Worm (Caenorhabditis elegans) whole organism, L4 larva: ENCODE data around the gene srx-119.

Experiments
- R02D3.7 ChIP-seq: fragments of 150-350 bp; sonication (generic microtip); optimal IDR thresholded peaks from 3 replicates; lab custom pipeline; 2014; ENCODE audit warnings: missing biosample characterization, missing genetic modification characterization
- T26A8.4 ChIP-seq: fragments of 200-800 bp; sonication (Bioruptor generic); IDR thresholded peaks from 2 replicates; pipeline ENCODE4 v1.3.6; 2022; ENCODE audit warnings: missing genetic modification characterization, missing compliant biosample characterization
- Y48G9A.11 ChIP-seq: fragments of 200-800 bp; sonication (Bioruptor generic); IDR thresholded peaks from 2 replicates; pipeline ENCODE4 v1.3.6; 2022; ENCODE audit warnings: missing genetic modification reagents, missing genetic modification characterization, missing compliant biosample characterization
- Y75B8A.6 ChIP-seq: fragments of 200-800 bp; sonication (Bioruptor generic); IDR thresholded peaks from 2 replicates; pipeline ENCODE4 v1.3.6; 2022; ENCODE audit warnings: missing genetic modification reagents, missing genetic modification characterization, missing compliant biosample characterization
- ZK337.2 ChIP-seq: fragments of 200-800 bp; sonication (Bioruptor generic); IDR thresholded peaks from 2 replicates; pipeline ENCODE4 v1.3.6; 2022; ENCODE audit warnings: missing genetic modification reagents, missing genetic modification characterization, missing compliant biosample characterization
- aly-2 ChIP-seq: sonication (generic microtip); optimal IDR thresholded peaks from 2 replicates; lab custom pipeline; 2018; ENCODE audit warnings: missing biosample characterization, missing genetic modification characterization
- arid-1 ChIP-seq: fragments of 200-800 bp; sonication (Bioruptor generic); conservative IDR thresholded peaks from 2 replicates; pipeline ENCODE4 v1.3.6; 2022; ENCODE audit warnings: missing genetic modification reagents, missing genetic modification characterization, missing compliant biosample characterization
- attf-4 ChIP-seq: sonication (generic microtip); optimal IDR thresholded peaks from 3 replicates; lab custom pipeline; 2017; ENCODE audit warnings: missing biosample characterization, missing genetic modification characterization
- ceh-32 ChIP-seq: sonication (generic microtip); optimal IDR thresholded peaks from 2 replicates; lab custom pipeline; 2016; ENCODE audit warnings: mild to moderate bottlenecking, missing genetic modification characterization, missing compliant biosample characterization; ENCODE audit not compliant: poor library complexity
- cey-2 ChIP-seq: sonication (generic microtip); optimal IDR thresholded peaks from 3 replicates; lab custom pipeline; 2017; ENCODE audit warnings: missing genetic modification characterization, mild to moderate bottlenecking, missing compliant biosample characterization, antibody characterized with exemption, borderline replicate concordance; ENCODE audit not compliant: insufficient read depth
- daf-12 ChIP-seq: fragments of 150-350 bp; optimal IDR thresholded peaks from 2 replicates; lab custom pipeline; 2014; ENCODE audit warnings: missing biosample characterization, missing genetic modification reagents, missing genetic modification characterization
- daf-19 ChIP-seq: fragments of 200-800 bp; sonication (Bioruptor generic); conservative IDR thresholded peaks from 2 replicates; pipeline ENCODE4 v1.3.6; 2022; ENCODE audit warnings: missing genetic modification characterization, missing compliant biosample characterization
- dmd-8 ChIP-seq: fragments of 200-800 bp; sonication (Bioruptor generic); IDR thresholded peaks from 2 replicates; pipeline ENCODE4 v1.3.6; 2022; ENCODE audit warnings: missing genetic modification characterization, missing compliant biosample characterization
- dmd-9 ChIP-seq: fragments of 200-800 bp; sonication (Bioruptor generic); IDR thresholded peaks from 2 replicates; pipeline ENCODE4 v1.3.6; 2022; ENCODE audit warnings: missing genetic modification reagents, missing genetic modification characterization, missing compliant biosample characterization
- dpl-1 ChIP-seq: fragments of 150-350 bp; optimal IDR thresholded peaks from 2 replicates; lab custom pipeline; 2014; ENCODE audit warnings: missing biosample characterization, missing genetic modification reagents, missing genetic modification characterization
- egl-27 ChIP-seq: sonication (generic microtip); optimal IDR thresholded peaks from 3 replicates; lab custom pipeline; 2017; ENCODE audit warnings: missing biosample characterization, missing genetic modification reagents, missing genetic modification characterization
- fkh-10 ChIP-seq: fragments of 150-350 bp; optimal IDR thresholded peaks from 2 replicates; lab custom pipeline; 2014; ENCODE audit warnings: missing biosample characterization, missing genetic modification reagents, missing genetic modification characterization
- fos-1 ChIP-seq: fragments of 150-350 bp; optimal IDR thresholded peaks from 2 replicates; lab custom pipeline; 2014; ENCODE audit warnings: missing biosample characterization, missing genetic modification characterization
- gei-8 ChIP-seq: fragments of 200-800 bp; sonication (Bioruptor generic); optimal IDR thresholded peaks from 2 replicates; lab custom pipeline; 2018; ENCODE audit warnings: mild to moderate bottlenecking, missing genetic modification characterization, missing compliant biosample characterization
- hlh-11 ChIP-seq: fragments of 200-800 bp; sonication (Bioruptor generic); optimal IDR thresholded peaks from 2 replicates; lab custom pipeline; 2018; ENCODE audit warnings: mild to moderate bottlenecking, missing genetic modification characterization, missing compliant biosample characterization
- lin-1 ChIP-seq: fragments of 200-800 bp; sonication (Bioruptor generic); IDR thresholded peaks from 2 replicates; pipeline ENCODE4 v1.3.6; 2022; ENCODE audit warnings: missing genetic modification reagents, missing genetic modification characterization, missing compliant biosample characterization
- lin-13 ChIP-seq: fragments of 150-350 bp; optimal IDR thresholded peaks from 2 replicates; lab custom pipeline; 2014; ENCODE audit warnings: missing biosample characterization, missing genetic modification reagents, missing genetic modification characterization
- lin-38 ChIP-seq: fragments of 200-800 bp; sonication (Bioruptor generic); IDR thresholded peaks from 2 replicates; pipeline ENCODE4 v1.3.6; 2022; ENCODE audit warnings: missing genetic modification reagents, missing genetic modification characterization, missing compliant biosample characterization
- lir-3 ChIP-seq: sonication (generic microtip); optimal IDR thresholded peaks from 2 replicates; lab custom pipeline; 2016; ENCODE audit warnings: mild to moderate bottlenecking, missing genetic modification characterization, missing compliant biosample characterization
- madf-5 ChIP-seq, 2 experiments: fragments of 200-800 bp; sonication (Bioruptor generic); IDR thresholded peaks; 2 replicates each; pipeline ENCODE4 v1.3.6; 2022; ENCODE audit warnings: missing compliant biosample characterization in 2 of 2, missing genetic modification characterization in 2 of 2
- mdl-1 ChIP-seq, 2 experiments: fragments of 150-350 bp in 1 of 2; sonication (generic microtip) in 1 of 2; optimal IDR thresholded peaks; 2 replicates each; lab custom pipeline; 2014 to 2017; ENCODE audit warnings: missing biosample characterization in 2 of 2, missing genetic modification characterization in 2 of 2
- mdt-29 ChIP-seq: fragments of 200-800 bp; sonication (Bioruptor generic); IDR thresholded peaks from 2 replicates; pipeline ENCODE4 v1.3.6; 2022; ENCODE audit warnings: missing genetic modification reagents, missing genetic modification characterization, missing compliant biosample characterization
- mxl-2 ChIP-seq: fragments of 200-800 bp; sonication (Bioruptor generic); conservative IDR thresholded peaks from 2 replicates; pipeline ENCODE4 v1.3.6; 2022; ENCODE audit warnings: missing genetic modification reagents, missing genetic modification characterization, missing compliant biosample characterization
- mxl-3 ChIP-seq: fragments of 200-800 bp; sonication (Bioruptor generic); optimal IDR thresholded peaks from 2 replicates; lab custom pipeline; 2018; ENCODE audit warnings: mild to moderate bottlenecking, missing genetic modification characterization, missing compliant biosample characterization
- nhr-10 ChIP-seq: fragments of 150-350 bp; optimal IDR thresholded peaks from 2 replicates; lab custom pipeline; 2014; ENCODE audit warnings: missing biosample characterization, missing genetic modification characterization
- nhr-111 ChIP-seq: fragments of 200-800 bp; sonication (Bioruptor generic); optimal IDR thresholded peaks from 2 replicates; lab custom pipeline; 2018; ENCODE audit warnings: mild to moderate bottlenecking, missing genetic modification characterization, missing compliant biosample characterization
- nhr-25 ChIP-seq: sonication (generic microtip); optimal IDR thresholded peaks from 2 replicates; lab custom pipeline; 2017; ENCODE audit warnings: missing genetic modification characterization, mild to moderate bottlenecking, missing compliant biosample characterization, antibody characterized with exemption, moderate library complexity, borderline replicate concordance; ENCODE audit not compliant: insufficient read depth
- nhr-28 ChIP-seq: fragments of 150-350 bp; optimal IDR thresholded peaks from 2 replicates; lab custom pipeline; 2014; ENCODE audit warnings: missing biosample characterization, missing genetic modification characterization
- nhr-48 ChIP-seq: sonication (generic microtip); optimal IDR thresholded peaks from 2 replicates; lab custom pipeline; 2016; ENCODE audit warnings: mild to moderate bottlenecking, missing genetic modification characterization, missing compliant biosample characterization
- rbr-2 ChIP-seq: sonication (generic microtip); optimal IDR thresholded peaks from 2 replicates; lab custom pipeline; 2016; ENCODE audit warnings: missing genotype, missing genetic modification characterization, missing compliant biosample characterization
- snpc-4 ChIP-seq: fragments of 150-350 bp; optimal IDR thresholded peaks from 2 replicates; lab custom pipeline; 2014; ENCODE audit warnings: missing biosample characterization, missing genetic modification characterization
- tag-97 ChIP-seq: fragments of 200-800 bp; sonication (Bioruptor generic); IDR thresholded peaks from 2 replicates; pipeline ENCODE4 v1.3.6; 2022; ENCODE audit warnings: missing genetic modification characterization, missing compliant biosample characterization
- unc-39 ChIP-seq: sonication (generic microtip); optimal IDR thresholded peaks from 2 replicates; lab custom pipeline; 2017; ENCODE audit warnings: missing biosample characterization, missing genetic modification characterization
- zfp-2 ChIP-seq: sonication (generic microtip); optimal IDR thresholded peaks from 2 replicates; lab custom pipeline; 2016; ENCODE audit warnings: mild to moderate bottlenecking, missing genetic modification characterization, missing compliant biosample characterization
- zfp-3 ChIP-seq: fragments of 200-800 bp; sonication (Bioruptor generic); conservative IDR thresholded peaks from 2 replicates; pipeline ENCODE4 v1.3.6; 2022; ENCODE audit warnings: missing genetic modification reagents, missing genetic modification characterization, missing compliant biosample characterization
- zip-11 ChIP-seq: fragments of 200-800 bp; sonication (Bioruptor generic); IDR thresholded peaks from 2 replicates; pipeline ENCODE4 v1.3.6; 2022; ENCODE audit warnings: missing genetic modification characterization, missing compliant biosample characterization
- ztf-11 ChIP-seq: fragments of 150-350 bp; optimal IDR thresholded peaks from 2 replicates; lab custom pipeline; 2014; ENCODE audit warnings: missing biosample characterization, missing genetic modification characterization
- ztf-7 ChIP-seq: fragments of 150-350 bp; optimal IDR thresholded peaks from 2 replicates; lab custom pipeline; 2014; ENCODE audit warnings: missing biosample characterization, missing genetic modification characterization

Gene srx-119

ce11 chrII:12507038-12507437 lies 21.0 kb upstream of the srx-119 start, which contains the start of gene srh-68:
srh-68 (plus strand) TSS chrII:12507338.
- no peak for TF ChIP-seq lin-1 (GFP tag; lab: Robert Waterston, UW)
- TF ChIP-seq ZK337.2 (GFP tag; lab: Robert Waterston, UW), result no peak
- no peak for TF ChIP-seq nhr-111 (GFP tag; lab: Kevin White, UChicago)
- no peak for TF ChIP-seq mxl-2
- no peak for TF ChIP-seq mdt-29
- no peak for TF ChIP-seq fkh-10 (GFP tag; lab: Kevin White, UChicago)
- TF ChIP-seq snpc-4 (tag; lab: Kevin White, UChicago), result no peak
- TF ChIP-seq nhr-48 (tag; lab: Kevin White, UChicago), result no peak

ce11 chrII:12508650-12509049 lies 19.4 kb upstream of the srx-119 start, which contains the start of gene srh-67:
srh-67 (plus strand) TSS chrII:12508950.
- TF ChIP-seq arid-1 (GFP tag; lab: Robert Waterston, UW), result no peak
- no peak for TF ChIP-seq lin-13
- TF ChIP-seq dpl-1 (GFP tag; lab: Kevin White, UChicago), result no peak
- TF ChIP-seq nhr-28 (tag; lab: Kevin White, UChicago), result no peak
- no peak for TF ChIP-seq nhr-25
- TF ChIP-seq cey-2, result no peak
- no peak for TF ChIP-seq egl-27 (tag; lab: Kevin White, UChicago)
- TF ChIP-seq lin-38 (GFP tag; lab: Robert Waterston, UW), result no peak
- TF ChIP-seq nhr-111 (GFP tag; lab: Kevin White, UChicago), result no peak
- TF ChIP-seq zfp-2 (tag; lab: Kevin White, UChicago), result no peak
- no peak for TF ChIP-seq T26A8.4
- TF ChIP-seq R02D3.7 (tag; lab: Kevin White, UChicago), result no peak
- no peak for TF ChIP-seq nhr-10 (tag; lab: Kevin White, UChicago)
- TF ChIP-seq mdl-1 (tag; optimal IDR thresholded peaks at IDR 0.05; lab: Kevin White, UChicago), result no peak
- TF ChIP-seq mxl-3, result no peak
- TF ChIP-seq ztf-11, result no peak
- TF ChIP-seq lir-3 (tag; lab: Kevin White, UChicago), result no peak
- no peak for TF ChIP-seq daf-19

- TF ChIP-seq unc-39, result no peak
- no peak for TF ChIP-seq zip-11 (GFP tag; lab: Robert Waterston, UW)
- TF ChIP-seq ceh-32 (tag; lab: Kevin White, UChicago), result no peak
- TF ChIP-seq arid-1 (GFP tag; lab: Robert Waterston, UW), result no peak
- no peak for TF ChIP-seq zfp-3 (GFP tag; lab: Robert Waterston, UW)
- no peak for TF ChIP-seq fos-1 (tag; lab: Kevin White, UChicago)
- no peak for TF ChIP-seq dmd-8 (GFP tag; lab: Robert Waterston, UW)
- TF ChIP-seq aly-2 (tag; lab: Kevin White, UChicago), result no peak
- no peak for TF ChIP-seq gei-8 (GFP tag; lab: Kevin White, UChicago)
- no peak for TF ChIP-seq tag-97
- TF ChIP-seq ztf-7, result no peak
- no peak for TF ChIP-seq attf-4
- TF ChIP-seq daf-12 (tag; lab: Kevin White, UChicago), result no peak
- no peak for TF ChIP-seq rbr-2 (tag; lab: Kevin White, UChicago)
- no peak for TF ChIP-seq dmd-9 (GFP tag; lab: Robert Waterston, UW)
- no peak for TF ChIP-seq Y48G9A.11 (GFP tag; lab: Robert Waterston, UW)
- no peak for TF ChIP-seq nhr-28 (tag; lab: Kevin White, UChicago)
- no peak for TF ChIP-seq hlh-11 (tag; lab: Kevin White, UChicago)
- no peak for TF ChIP-seq Y75B8A.6
- no peak for TF ChIP-seq madf-5 (GFP tag; IDR thresholded peaks at IDR 0.05; lab: Robert Waterston, UW)
Measured at ce11 chrII:12511866-12512265, 16.2 kb upstream of the srx-119 start, which contains the start of gene srh-73. srh-73 (plus strand) TSS chrII:12512166.
